Fruit fly (Drosophila melanogaster) whole organism, adult: ENCODE data around the gene CG12698.

Experiments used
- CG11617 ChIP-seq: fragments of 200-800 bp; sonication (Bioruptor generic); optimal IDR thresholded peaks from 2 replicates; lab custom pipeline; 2017; ENCODE audit warnings: mild to moderate bottlenecking, missing biosample characterization, missing genetic modification reagents, missing genetic modification characterization
- CG12768 ChIP-seq: fragments of 200-800 bp; sonication (Bioruptor generic); optimal IDR thresholded peaks from 2 replicates; lab custom pipeline; 2017; ENCODE audit warnings: missing biosample characterization, missing genetic modification characterization, mild to moderate bottlenecking, moderate library complexity, missing genetic modification reagents
- CG33017 ChIP-seq: fragments of 200-800 bp; sonication (Bioruptor generic); optimal IDR thresholded peaks from 2 replicates; lab custom pipeline; 2018; ENCODE audit warnings: missing biosample characterization, mild to moderate bottlenecking, missing genetic modification characterization, moderate library complexity
- CG5204 ChIP-seq: fragments of 200-800 bp; sonication (Bioruptor generic); optimal IDR thresholded peaks from 2 replicates; lab custom pipeline; 2016; ENCODE audit warnings: missing biosample characterization, missing genetic modification characterization
- Crg-1 ChIP-seq: fragments of 200-800 bp; sonication (Bioruptor generic); optimal IDR thresholded peaks from 2 replicates; lab custom pipeline; 2016; ENCODE audit warnings: missing biosample characterization, missing genetic modification characterization
- cic ChIP-seq: fragments of 200-800 bp; sonication (Bioruptor generic); optimal IDR thresholded peaks from 2 replicates; lab custom pipeline; 2017; ENCODE audit warnings: missing biosample characterization, mild to moderate bottlenecking, missing genetic modification characterization, moderate library complexity
- cnc ChIP-seq, 2 experiments: fragments of >200 bp; optimal IDR thresholded peaks; 2 replicates each; lab custom pipeline; 2017

- TF ChIP-seq CG11617 (GFP tag; lab: Kevin White, UChicago), result no peak
- TF ChIP-seq cnc (optimal IDR thresholded peaks at IDR 0.05; lab: Kevin White, UChicago), result no peak
- TF ChIP-seq CG12768 (GFP tag; lab: Kevin White, UChicago), result no peak
- no peak for TF ChIP-seq Crg-1
- TF ChIP-seq CG5204, result no peak
- no peak for TF ChIP-seq cic (GFP tag; lab: Kevin White, UChicago)
- no peak for TF ChIP-seq CG33017 (tag; lab: Kevin White, UChicago)
These were observed 14.1 kb upstream of the CG12698 start, which contains the start of the genes CG46312, eIF5 and exd for dm6 chrX:15991618-15992526.
